Fruit fly (Drosophila melanogaster): ENCODE results near the gene Act5C.

The Act5C gene

DNA sequence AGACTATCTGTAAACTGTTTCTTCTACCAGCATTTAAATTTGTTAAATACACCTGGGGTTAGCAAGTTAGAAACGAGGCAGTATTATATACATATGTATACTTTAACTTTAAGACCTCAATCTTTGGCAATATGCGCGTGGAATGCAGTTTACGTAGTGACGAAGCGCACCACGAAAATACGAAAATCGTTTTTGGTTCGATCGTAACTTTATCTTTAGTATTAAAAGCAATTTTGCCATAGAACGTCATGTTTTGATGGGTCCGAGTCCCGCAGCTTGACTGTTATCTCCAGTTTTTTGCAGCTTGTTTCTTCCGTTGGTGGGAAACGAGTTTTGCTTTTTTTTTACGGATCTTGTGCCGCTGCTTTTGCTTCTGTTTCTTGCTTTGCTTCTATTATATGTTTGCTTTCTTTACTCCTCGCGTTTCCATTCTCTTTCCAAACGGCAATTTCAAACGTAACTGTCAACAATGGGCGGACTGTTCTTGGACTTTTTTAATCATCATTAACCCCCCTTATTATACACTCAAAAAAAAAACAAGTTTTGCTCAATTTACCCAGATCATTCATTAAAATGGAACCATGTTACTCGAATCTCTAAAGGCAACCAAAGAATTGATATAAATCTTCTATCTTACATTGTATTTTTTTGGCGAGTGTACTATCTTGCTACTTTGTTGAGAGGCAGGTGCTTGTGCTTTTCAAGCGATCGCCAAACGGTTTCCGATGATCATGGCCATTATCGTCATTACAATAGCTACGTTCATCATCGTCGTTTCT lies 8.8 kb upstream of the Act5C start (continued):
- TF ChIP-seq nom (GFP tag; optimal IDR thresholded peaks at IDR 0.05) (no peak), repo (GFP tag; optimal IDR thresholded peaks at IDR 0.05) (no peak), kay (GFP tag; optimal IDR thresholded peaks at IDR 0.05) (no peak), al (GFP tag; IDR thresholded peaks at IDR 0.05) (peak; percentile 54; the same call in 1 of the 2 replicates), HLH4C (GFP tag; IDR thresholded peaks at IDR 0.05; ENCODE audit: partially characterized antibody) (no peak), pnt (GFP tag; optimal IDR thresholded peaks at IDR 0.05) (no peak), CG8478 (optimal IDR thresholded peaks at IDR 0.05) (no peak), ind (GFP tag; optimal IDR thresholded peaks at IDR 0.05) (peak; percentile 42), Hr51 (GFP tag; optimal IDR thresholded peaks at IDR 0.05) (peak in 1 of 2 experiments; percentile 9), Drgx (GFP tag; IDR thresholded peaks at IDR 0.05) (peak; percentile 52), scrt (GFP tag; optimal IDR thresholded peaks at IDR 0.05) (no peak), CG12155 (GFP tag; optimal IDR thresholded peaks at IDR 0.05) (peak; percentile 50), Dip2 (GFP tag; IDR thresholded peaks at IDR 0.05) (no peak), BtbVII (GFP tag; optimal IDR thresholded peaks at IDR 0.05) (no peak), Gug (GFP tag; IDR thresholded peaks at IDR 0.05) (no peak), row (GFP tag; IDR thresholded peaks at IDR 0.05) (peak; percentile 15; the same call in 2 of the 3 replicates), Adf1 (GFP tag; IDR thresholded peaks at IDR 0.05) (no peak), tap (tag; optimal IDR thresholded peaks at IDR 0.05) (no peak), CG6272 (GFP tag; IDR thresholded peaks at IDR 0.05) (no peak), C15 (GFP tag; IDR thresholded peaks at IDR 0.05) (no peak), CG32772 (GFP tag; IDR thresholded peaks at IDR 0.05) (0 out of 2 replicates have a peak, but pooled peaks have one; percentile 31), amos (GFP tag; IDR thresholded peaks at IDR 0.05; ENCODE audit: partially characterized antibody) (no peak), Eip74EF (GFP tag; optimal IDR thresholded peaks at IDR 0.05) (no peak), TFAM (GFP tag; optimal IDR thresholded peaks at IDR 0.05) (no peak), YL-1 (GFP tag; optimal IDR thresholded peaks at IDR 0.05) (no peak), disco-r (GFP tag; optimal IDR thresholded peaks at IDR 0.05) (peak; percentile 34), CG30020 (tag; optimal IDR thresholded peaks at IDR 0.05) (no peak), CG2678 (tag; optimal IDR thresholded peaks at IDR 0.05) (peak; percentile 48), CG17186 (GFP tag; optimal IDR thresholded peaks at IDR 0.05) (no peak), chif (GFP tag; optimal IDR thresholded peaks at IDR 0.05) (peak; percentile 11 to 31), grn (GFP tag; optimal IDR thresholded peaks at IDR 0.05) (peak; percentile 1), rib (GFP tag; IDR thresholded peaks at IDR 0.05) (no peak), peb (GFP tag; IDR thresholded peaks at IDR 0.05) (no peak), E2f1 (GFP tag; IDR thresholded peaks at IDR 0.05) (no peak), Lhr (GFP tag; optimal IDR thresholded peaks at IDR 0.05) (no peak), CG34376 (GFP tag; optimal IDR thresholded peaks at IDR 0.05) (no peak), CG10654 (GFP tag; optimal IDR thresholded peaks at IDR 0.05) (no peak), aop (GFP tag; IDR thresholded peaks at IDR 0.05) (no peak), CG8765 (GFP tag; IDR thresholded peaks at IDR 0.05) (no peak), CG18764 (GFP tag; optimal IDR thresholded peaks at IDR 0.05) (no peak), Bgb (GFP tag; IDR thresholded peaks at IDR 0.05; ENCODE audit: partially characterized antibody) (no peak), fd102C (GFP tag; optimal IDR thresholded peaks at IDR 0.05) (no peak), Hr78 (GFP tag; optimal IDR thresholded peaks at IDR 0.05) (no peak), Sox102F (GFP tag; optimal IDR thresholded peaks at IDR 0.05) (peak; percentile 20), Xbp1 (GFP tag; optimal IDR thresholded peaks at IDR 0.05) (peak; percentile 20), grau (tag; optimal IDR thresholded peaks at IDR 0.05) (peak; percentile 14), PHDP (tag; optimal IDR thresholded peaks at IDR 0.05) (peak; percentile 45), Bteb2 (GFP tag; optimal IDR thresholded peaks at IDR 0.05) (peak; percentile 20), Rx (GFP tag; IDR thresholded peaks at IDR 0.05) (no peak; the same call in 1 of the 2 replicates), CG10274 (GFP tag; optimal IDR thresholded peaks at IDR 0.05) (no peak)

Measured in whole organism, embryonic.